Worm (Caenorhabditis elegans) whole organism, L4/young adult: ENCODE results near the gene srh-22.

ENCODE experiments used
- W03F9.2 ChIP-seq: fragments of 150-350 bp; optimal IDR thresholded peaks from 2 replicates; lab custom pipeline; 2014; ENCODE audit warnings: missing biosample characterization, missing genetic modification characterization
- dao-5 ChIP-seq: sonication (generic microtip); optimal IDR thresholded peaks from 2 replicates; lab custom pipeline; 2016; ENCODE audit warnings: missing genotype, missing genetic modification characterization, moderate library complexity, missing compliant biosample characterization

DNA sequence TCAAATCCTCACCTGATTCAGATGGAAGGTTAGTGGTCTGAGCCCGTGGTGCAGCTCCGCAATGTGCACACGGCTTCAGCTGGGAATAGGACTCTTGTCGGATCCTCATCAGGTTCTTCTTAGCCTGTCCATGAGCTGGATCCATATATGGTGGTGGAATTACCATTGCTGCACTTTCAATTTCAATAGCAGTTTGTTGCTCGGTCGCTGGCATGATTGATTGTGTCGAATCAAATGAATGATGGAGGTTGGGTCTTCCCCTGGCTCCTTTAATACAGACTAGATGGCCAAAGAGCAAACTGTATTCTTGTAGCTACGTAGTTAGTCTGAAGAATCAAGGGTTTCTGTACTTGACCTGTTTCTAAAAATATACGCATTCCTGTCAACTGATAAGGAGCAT lies 10.7 kb downstream of the srh-22 start, which contains the start of gene C02E7.10:
- TF ChIP-seq dao-5 (tag; lab: Kevin White, UChicago) (no peak), W03F9.2 (tag; lab: Kevin White, UChicago) (no peak)
